Worm (Caenorhabditis elegans): Measurements from ENCODE around the gene msp-32.

DNA sequence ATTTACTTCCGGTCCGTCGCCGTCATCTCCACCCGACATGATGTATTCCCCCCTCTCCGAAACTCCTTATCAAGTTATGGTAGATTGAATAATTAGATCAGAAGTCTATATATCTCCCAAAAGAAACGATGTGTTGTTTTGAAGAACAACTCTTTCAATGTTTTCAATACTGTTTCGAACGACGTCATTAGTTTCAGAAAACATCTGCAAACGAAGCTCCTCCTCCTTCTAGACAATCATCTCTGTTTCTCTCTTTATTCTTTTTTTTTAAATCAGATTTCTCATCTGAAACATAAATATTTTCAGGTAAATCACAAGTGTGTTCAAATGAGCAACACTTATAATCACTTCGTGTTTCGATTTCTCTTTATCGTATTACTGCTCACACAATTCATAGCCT, 48.7 kb upstream of the msp-32 start, which contains the start of gene T23B7.3:
- TF ChIP-seq hmg-4 (GFP tag; optimal IDR thresholded peaks at IDR 0.05): no peak
- TF ChIP-seq sea-1 (GFP tag; conservative IDR thresholded peaks at IDR 0.05): no peak
- no peak for TF ChIP-seq ama-1 (optimal IDR thresholded peaks at IDR 0.05)
- TF ChIP-seq ceh-13 (GFP tag; optimal IDR thresholded peaks at IDR 0.05): no peak

Data from whole organism, early embryonic.